Fruit fly (Drosophila melanogaster) whole organism, pupa: ENCODE data around the gene tap.

Experiments
- CG10348 ChIP-seq: fragments of 200-800 bp; sonication (Bioruptor generic); IDR thresholded peaks from 2 replicates; pipeline ENCODE4 v1.3.6; 2022; ENCODE audit warnings: missing biosample characterization, missing genetic modification characterization
- CG12605 ChIP-seq: fragments of 200-800 bp; sonication (Bioruptor generic); IDR thresholded peaks from 2 replicates; pipeline ENCODE4 v1.3.6; 2022; ENCODE audit warnings: missing biosample characterization, missing genetic modification characterization
- CG13204 ChIP-seq: fragments of 200-800 bp; sonication (Bioruptor generic); optimal IDR thresholded peaks from 2 replicates; lab custom pipeline; 2018; ENCODE audit warnings: missing biosample characterization, mild to moderate bottlenecking, missing genetic modification characterization, moderate library complexity
- CG14655 ChIP-seq: fragments of 200-800 bp; sonication (Bioruptor generic); optimal IDR thresholded peaks from 3 replicates; lab custom pipeline; 2017; ENCODE audit warnings: mild to moderate bottlenecking, missing biosample characterization, missing genetic modification reagents, missing genetic modification characterization
- CG15710 ChIP-seq: fragments of 200-800 bp; sonication (Bioruptor generic); optimal IDR thresholded peaks from 2 replicates; lab custom pipeline; 2018; ENCODE audit warnings: missing biosample characterization, mild to moderate bottlenecking, missing genetic modification characterization, moderate library complexity
- CG17806 ChIP-seq: fragments of 200-800 bp; sonication (Bioruptor generic); optimal IDR thresholded peaks from 2 replicates; lab custom pipeline; 2018; ENCODE audit warnings: missing biosample characterization, mild to moderate bottlenecking, missing genetic modification characterization, moderate library complexity
- CG32121 ChIP-seq: fragments of 200-800 bp; sonication (Bioruptor generic); IDR thresholded peaks from 2 replicates; pipeline ENCODE4 v1.3.6; 2022; ENCODE audit warnings: missing biosample characterization, missing genetic modification characterization
- CG34367 ChIP-seq: fragments of 200-800 bp; sonication (Bioruptor generic); optimal IDR thresholded peaks from 2 replicates; lab custom pipeline; 2018; ENCODE audit warnings: missing biosample characterization, mild to moderate bottlenecking, missing genetic modification characterization
- CG4496 ChIP-seq: fragments of 200-800 bp; sonication (Bioruptor generic); IDR thresholded peaks from 3 replicates; pipeline ENCODE4 v1.3.6; 2022; ENCODE audit warnings: missing biosample characterization, missing genetic modification characterization
- CG8159 ChIP-seq: fragments of 200-800 bp; sonication (Bioruptor generic); optimal IDR thresholded peaks from 3 replicates; lab custom pipeline; 2018; ENCODE audit warnings: missing biosample characterization, mild to moderate bottlenecking, missing genetic modification characterization, moderate library complexity
- CG8301 ChIP-seq: fragments of 200-800 bp; sonication (Bioruptor generic); optimal IDR thresholded peaks from 2 replicates; lab custom pipeline; 2018; ENCODE audit warnings: missing biosample characterization, mild to moderate bottlenecking, missing genetic modification characterization
- CG9948 ChIP-seq: fragments of 200-800 bp; sonication (Bioruptor generic); optimal IDR thresholded peaks from 2 replicates; lab custom pipeline; 2018; ENCODE audit warnings: missing biosample characterization, mild to moderate bottlenecking, missing genetic modification characterization, moderate library complexity
- D1 ChIP-seq: fragments of 200-800 bp; sonication (Bioruptor generic); optimal IDR thresholded peaks from 2 replicates; lab custom pipeline; 2018; ENCODE audit warnings: missing biosample characterization, mild to moderate bottlenecking, missing genetic modification characterization, moderate library complexity
- EcR ChIP-seq: fragments of 200-800 bp; sonication (Bioruptor generic); optimal IDR thresholded peaks from 3 replicates; lab custom pipeline; 2019; ENCODE audit warnings: missing biosample characterization, missing genetic modification characterization, mild to moderate bottlenecking, moderate library complexity, missing genetic modification reagents
- Ets98B ChIP-seq: fragments of 200-800 bp; sonication (Bioruptor generic); IDR thresholded peaks from 2 replicates; pipeline ENCODE4 v1.3.6; 2022; ENCODE audit warnings: missing biosample characterization, missing genetic modification characterization
- Pif1A ChIP-seq: fragments of 200-800 bp; sonication (Bioruptor generic); optimal IDR thresholded peaks from 3 replicates; lab custom pipeline; 2016; ENCODE audit warnings: missing biosample characterization, missing genetic modification characterization
- Pif1B ChIP-seq: fragments of 200-800 bp; sonication (Bioruptor generic); optimal IDR thresholded peaks from 3 replicates; lab custom pipeline; 2016; ENCODE audit warnings: missing biosample characterization, missing genetic modification characterization
- Snoo ChIP-seq: fragments of 200-800 bp; sonication (Bioruptor generic); optimal IDR thresholded peaks from 3 replicates; lab custom pipeline; 2017; ENCODE audit warnings: missing biosample characterization, mild to moderate bottlenecking, missing genetic modification characterization, inconsistent platforms
- fd96Ca ChIP-seq: fragments of 200-800 bp; sonication (Bioruptor generic); IDR thresholded peaks from 3 replicates; pipeline ENCODE4 v1.3.6; 2022; ENCODE audit warnings: missing biosample characterization, missing genetic modification characterization
- gl ChIP-seq: fragments of 200-800 bp; sonication (Bioruptor generic); optimal IDR thresholded peaks from 2 replicates; lab custom pipeline; 2018; ENCODE audit warnings: missing biosample characterization, mild to moderate bottlenecking, missing genetic modification characterization
- rn ChIP-seq: fragments of 200-800 bp; sonication (Bioruptor generic); IDR thresholded peaks from 2 replicates; pipeline ENCODE4 v1.3.6; 2022; ENCODE audit warnings: missing biosample characterization, missing genetic modification characterization

tap gene

DNA sequence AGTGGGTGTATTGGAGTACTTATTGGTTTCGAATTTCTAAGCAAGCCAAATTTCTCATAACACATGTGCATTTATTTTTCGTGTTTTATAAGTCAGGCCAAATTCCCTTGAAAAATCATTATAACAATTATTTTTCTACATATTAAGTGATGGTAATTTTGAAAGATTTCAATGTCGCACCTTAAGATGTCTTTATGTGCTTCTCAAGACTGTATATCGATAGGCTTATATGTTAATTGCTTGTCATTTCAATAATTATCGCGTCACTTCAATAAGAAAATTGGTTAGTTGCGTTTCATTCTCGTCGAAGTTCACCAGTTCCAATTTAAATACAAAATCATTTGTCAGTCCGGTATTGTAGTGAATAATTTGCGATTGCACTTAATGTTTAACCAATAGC, 8.0 kb upstream of the tap start, which contains the start of gene CG7692:
TSS of gene CG7692 (plus strand) at position 301 of the 400 bp plus-strand sequence.
- no peak for TF ChIP-seq rn (GFP tag; lab: Robert Waterston, UW)

DNA sequence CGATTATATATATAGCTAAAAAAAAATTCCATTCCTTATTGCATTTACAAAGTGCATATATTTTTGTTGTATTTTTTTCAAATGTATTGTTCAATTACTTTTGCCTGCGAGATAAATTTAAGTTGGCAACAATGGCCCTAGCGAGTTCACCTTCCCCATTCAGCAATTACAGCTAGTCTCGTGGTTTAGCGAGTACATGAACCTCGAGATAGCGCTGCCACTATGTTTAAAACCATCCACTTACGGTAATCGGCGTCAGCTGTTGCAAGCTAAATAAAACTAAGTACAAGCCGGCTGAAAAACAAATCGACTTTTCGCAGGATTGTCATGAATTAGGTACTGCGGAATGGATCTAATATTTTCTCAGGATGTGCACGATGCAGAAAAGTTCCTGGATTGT, 6.7 kb upstream of the tap start:
- TF ChIP-seq CG15710 (tag; lab: Kevin White, UChicago) (no peak), CG14655 (GFP tag; lab: Kevin White, UChicago) (no peak), Pif1A (no peak), CG8159 (tag; lab: Kevin White, UChicago) (no peak), CG10348 (GFP tag; lab: Robert Waterston, UW) (no peak)

dm6 chr3L:17357431-17357830, 2.1 kb upstream of the tap start:
- no peak for TF ChIP-seq fd96Ca
- TF ChIP-seq CG14655 (GFP tag; lab: Kevin White, UChicago) = no peak
- TF ChIP-seq CG13204 (GFP tag; lab: Kevin White, UChicago) = no peak
- TF ChIP-seq EcR (GFP tag; lab: Kevin White, UChicago) = no peak
- no peak for TF ChIP-seq CG10348 (GFP tag; lab: Robert Waterston, UW)
- TF ChIP-seq D1 (tag; lab: Kevin White, UChicago) = no peak
- no peak for TF ChIP-seq Ets98B (GFP tag; lab: Robert Waterston, UW)
- no peak for TF ChIP-seq CG12605 (GFP tag; lab: Robert Waterston, UW)
- TF ChIP-seq CG4496 = no peak
- TF ChIP-seq CG17806 (tag; lab: Kevin White, UChicago) = no peak
- TF ChIP-seq CG32121 (GFP tag; lab: Robert Waterston, UW) = no peak
- no peak for TF ChIP-seq CG15710 (tag; lab: Kevin White, UChicago)
- TF ChIP-seq Pif1A = no peak
- no peak for TF ChIP-seq CG34367
- no peak for TF ChIP-seq rn (GFP tag; lab: Robert Waterston, UW)
- TF ChIP-seq Snoo (tag; lab: Kevin White, UChicago) = no peak
- TF ChIP-seq CG9948 (tag; lab: Kevin White, UChicago) = no peak
- TF ChIP-seq CG8159 (tag; lab: Kevin White, UChicago) = no peak
- TF ChIP-seq gl (tag; lab: Kevin White, UChicago) = no peak

DNA sequence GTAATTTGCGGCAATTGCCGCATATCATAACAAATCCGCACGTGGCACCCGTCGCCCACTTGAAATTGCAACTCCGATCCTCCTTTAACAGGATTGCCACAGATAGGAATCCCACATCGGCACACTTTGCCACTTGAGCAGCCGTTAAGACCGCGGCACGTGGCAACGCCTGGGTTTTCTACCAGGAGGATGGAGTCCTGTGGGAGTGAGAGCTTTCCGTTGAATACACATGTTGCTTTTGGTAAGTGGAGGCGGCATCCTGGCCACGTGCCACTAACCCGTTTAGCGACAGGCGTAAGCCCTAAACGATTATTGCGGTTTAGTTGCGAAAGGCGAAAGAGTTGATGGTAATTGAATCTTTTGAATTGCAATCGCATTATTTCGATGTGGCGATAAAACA, 992 bp upstream of the tap start:
- TF ChIP-seq CG34367 = no peak
- TF ChIP-seq CG14655 (GFP tag; lab: Kevin White, UChicago) = no peak
- TF ChIP-seq rn (GFP tag; lab: Robert Waterston, UW) = no peak
- no peak for TF ChIP-seq gl (tag; lab: Kevin White, UChicago)
- TF ChIP-seq CG9948 (tag; lab: Kevin White, UChicago) = no peak
- TF ChIP-seq Snoo (tag; lab: Kevin White, UChicago) = no peak
- no peak for TF ChIP-seq CG13204 (GFP tag; lab: Kevin White, UChicago)
- no peak for TF ChIP-seq CG17806 (tag; lab: Kevin White, UChicago)
- TF ChIP-seq Ets98B (GFP tag; lab: Robert Waterston, UW) = no peak
- TF ChIP-seq CG15710 (tag; lab: Kevin White, UChicago) = no peak
- no peak for TF ChIP-seq CG12605 (GFP tag; lab: Robert Waterston, UW)
- no peak for TF ChIP-seq CG32121 (GFP tag; lab: Robert Waterston, UW)
- TF ChIP-seq, all 21 proteins: peak for 0

- no peak for TF ChIP-seq D1 (tag; lab: Kevin White, UChicago)
- TF ChIP-seq Ets98B (GFP tag; lab: Robert Waterston, UW) = no peak
These were observed 2.4 kb downstream of the tap start for dm6 chr3L:17361925-17362324.

dm6 chr3L:17362940-17363339, 3.5 kb downstream of the tap start:
- TF ChIP-seq fd96Ca (no peak), CG14655 (GFP tag; lab: Kevin White, UChicago) (no peak), CG9948 (tag; lab: Kevin White, UChicago) (no peak), CG4496 (no peak), CG15710 (tag; lab: Kevin White, UChicago) (no peak), Pif1A (no peak), D1 (tag; lab: Kevin White, UChicago) (no peak), Pif1B (GFP tag; lab: Kevin White, UChicago) (no peak), CG8301 (no peak), CG12605 (GFP tag; lab: Robert Waterston, UW) (no peak), CG8159 (tag; lab: Kevin White, UChicago) (no peak), CG17806 (tag; lab: Kevin White, UChicago) (no peak), CG10348 (GFP tag; lab: Robert Waterston, UW) (no peak), gl (tag; lab: Kevin White, UChicago) (no peak), CG34367 (no peak), rn (GFP tag; lab: Robert Waterston, UW) (no peak), Snoo (tag; lab: Kevin White, UChicago) (no peak), Ets98B (GFP tag; lab: Robert Waterston, UW) (no peak), EcR (GFP tag; lab: Kevin White, UChicago) (no peak)

- TF ChIP-seq CG13204 (GFP tag; lab: Kevin White, UChicago) = no peak
- no peak for TF ChIP-seq CG10348 (GFP tag; lab: Robert Waterston, UW)
- no peak for TF ChIP-seq CG14655 (GFP tag; lab: Kevin White, UChicago)
- TF ChIP-seq CG15710 (tag; lab: Kevin White, UChicago) = no peak
- no peak for TF ChIP-seq D1 (tag; lab: Kevin White, UChicago)
- no peak for TF ChIP-seq CG34367
- no peak for TF ChIP-seq Snoo (tag; lab: Kevin White, UChicago)
- no peak for TF ChIP-seq CG12605 (GFP tag; lab: Robert Waterston, UW)
- no peak for TF ChIP-seq EcR (GFP tag; lab: Kevin White, UChicago)
- TF ChIP-seq CG4496 = no peak
- no peak for TF ChIP-seq rn (GFP tag; lab: Robert Waterston, UW)
- TF ChIP-seq CG8301 = no peak
- TF ChIP-seq, all 21 proteins: peak for 0
These were observed 4.5 kb downstream of the tap start for dm6 chr3L:17364023-17364422.
